Fruit fly (Drosophila melanogaster) whole organism, embryonic: ENCODE results near the gene gammaTub37C.

Experiments
- Bgb ChIP-seq: fragments of 200-800 bp; sonication (Bioruptor generic); IDR thresholded peaks from 2 replicates; pipeline ENCODE4 v1.3.6; 2022; ENCODE audit warnings: missing biosample characterization, missing genetic modification characterization; ENCODE audit not compliant: partially characterized antibody
- CG10366 ChIP-seq: fragments of 200-800 bp; sonication (Bioruptor generic); IDR thresholded peaks from 2 replicates; pipeline ENCODE4 v1.3.6; 2022; ENCODE audit warnings: missing biosample characterization, missing genetic modification characterization
- CG12104 ChIP-seq: fragments of 200-800 bp; sonication (Bioruptor generic); optimal IDR thresholded peaks from 3 replicates; lab custom pipeline; 2016; ENCODE audit warnings: missing biosample characterization, missing genetic modification characterization
- CG12236 ChIP-seq: fragments of 200-800 bp; sonication (Bioruptor generic); optimal IDR thresholded peaks from 2 replicates; lab custom pipeline; 2016; ENCODE audit warnings: missing biosample characterization, missing genetic modification characterization
- CG13624 ChIP-seq: fragments of 200-800 bp; sonication (Bioruptor generic); optimal IDR thresholded peaks from 2 replicates; lab custom pipeline; 2016; ENCODE audit warnings: missing biosample characterization, missing genetic modification characterization
- CG16863 ChIP-seq: fragments of 200-800 bp; sonication (Bioruptor generic); optimal IDR thresholded peaks from 3 replicates; lab custom pipeline; 2016; ENCODE audit warnings: missing biosample characterization, missing genetic modification characterization
- CG17328 ChIP-seq: fragments of 200-800 bp; sonication (Bioruptor generic); IDR thresholded peaks from 2 replicates; pipeline ENCODE4 v1.3.6; 2022; ENCODE audit warnings: missing biosample characterization, missing genetic modification characterization
- CG17361 ChIP-seq: fragments of 200-800 bp; sonication (Bioruptor generic); IDR thresholded peaks from 3 replicates; pipeline ENCODE4 v1.3.6; 2022; ENCODE audit warnings: missing biosample characterization, missing genetic modification characterization
- CG1832 ChIP-seq: fragments of 200-800 bp; sonication (Bioruptor generic); optimal IDR thresholded peaks from 2 replicates; lab custom pipeline; 2017; ENCODE audit warnings: missing biosample characterization, mild to moderate bottlenecking, missing genetic modification characterization, inconsistent platforms
- CG2120 ChIP-seq: fragments of 200-800 bp; sonication (Bioruptor generic); optimal IDR thresholded peaks from 3 replicates; lab custom pipeline; 2016; ENCODE audit warnings: missing biosample characterization, missing genetic modification characterization
- CG2678 ChIP-seq: fragments of 200-800 bp; sonication (Bioruptor generic); optimal IDR thresholded peaks from 3 replicates; lab custom pipeline; 2019; ENCODE audit warnings: missing biosample characterization, mild to moderate bottlenecking, missing genetic modification characterization, moderate library complexity
- CG3163 ChIP-seq: fragments of 200-800 bp; sonication (Bioruptor generic); optimal IDR thresholded peaks from 3 replicates; lab custom pipeline; 2016; ENCODE audit warnings: missing biosample characterization, missing genetic modification characterization
- CG3407 ChIP-seq: fragments of 200-800 bp; sonication (Bioruptor generic); optimal IDR thresholded peaks from 2 replicates; lab custom pipeline; 2018; ENCODE audit warnings: missing biosample characterization, mild to moderate bottlenecking, missing genetic modification characterization
- CG4404 ChIP-seq: fragments of 200-800 bp; sonication (Bioruptor generic); IDR thresholded peaks from 2 replicates; pipeline ENCODE4 v1.3.6; 2022; ENCODE audit warnings: missing biosample characterization, missing genetic modification characterization
- CG4424 ChIP-seq: fragments of 200-800 bp; sonication (Bioruptor generic); optimal IDR thresholded peaks from 3 replicates; lab custom pipeline; 2016; ENCODE audit warnings: missing biosample characterization, missing genetic modification characterization
- CG8359 ChIP-seq: fragments of 200-800 bp; sonication (Bioruptor generic); optimal IDR thresholded peaks from 2 replicates; lab custom pipeline; 2017; ENCODE audit warnings: missing biosample characterization, mild to moderate bottlenecking, missing genetic modification characterization, borderline replicate concordance
- CG8924 ChIP-seq: fragments of 200-800 bp; optimal IDR thresholded peaks from 3 replicates; lab custom pipeline; 2019; ENCODE audit warnings: missing biosample characterization, mild to moderate bottlenecking, missing genetic modification characterization, moderate library complexity
- CG9727 ChIP-seq: fragments of 200-800 bp; sonication (Bioruptor generic); optimal IDR thresholded peaks from 3 replicates; lab custom pipeline; 2017; ENCODE audit warnings: missing biosample characterization, mild to moderate bottlenecking, missing genetic modification characterization
- CoRest ChIP-seq: fragments of 200-800 bp; sonication (Bioruptor generic); optimal IDR thresholded peaks from 3 replicates; lab custom pipeline; 2018; ENCODE audit warnings: missing biosample characterization, mild to moderate bottlenecking, missing genetic modification characterization, moderate library complexity
- D ChIP-seq, 2 experiments: fragments of 200-800 bp in 1 of 2; fragments of >200 bp in 1 of 2; sonication (Bioruptor generic) in 1 of 2; optimal IDR thresholded peaks; 2 replicates in 1 of 2; 3 replicates in 1 of 2; lab custom pipeline; 2017; ENCODE audit warnings: mild to moderate bottlenecking in 1 of 2, missing biosample characterization in 1 of 2, missing genetic modification characterization in 1 of 2, missing genetic modification reagents in 1 of 2
- Drgx ChIP-seq: fragments of 200-800 bp; sonication (Bioruptor generic); IDR thresholded peaks from 2 replicates; pipeline ENCODE4 v1.3.6; 2022; ENCODE audit warnings: missing biosample characterization, missing genetic modification characterization
- Ets65A ChIP-seq: fragments of 200-800 bp; sonication (Bioruptor generic); peaks from one replicate; lab custom pipeline; 2016; ENCODE audit warnings: missing biosample characterization, missing genetic modification characterization
- Fer3 ChIP-seq: fragments of 200-800 bp; sonication (Bioruptor generic); optimal IDR thresholded peaks from 2 replicates; lab custom pipeline; 2018; ENCODE audit warnings: missing biosample characterization, mild to moderate bottlenecking, missing genetic modification characterization, moderate library complexity
- Gug ChIP-seq: fragments of 200-800 bp; sonication (Bioruptor generic); IDR thresholded peaks from 4 replicates; pipeline ENCODE4 v1.3.6; 2022; ENCODE audit warnings: missing biosample characterization, missing genetic modification characterization
- HLH54F ChIP-seq: fragments of 200-800 bp; sonication (Bioruptor generic); optimal IDR thresholded peaks from 3 replicates; lab custom pipeline; 2016; ENCODE audit warnings: missing biosample characterization, missing genetic modification characterization
- Hsf ChIP-seq: fragments of 200-800 bp; sonication (Bioruptor generic); optimal IDR thresholded peaks from 3 replicates; lab custom pipeline; 2016; ENCODE audit warnings: missing biosample characterization, missing genetic modification characterization
- Kr ChIP-seq: fragments of 200-800 bp; sonication (Bioruptor generic); optimal IDR thresholded peaks from 2 replicates; lab custom pipeline; 2017; ENCODE audit warnings: missing biosample characterization, mild to moderate bottlenecking, missing genetic modification characterization
- Oaz ChIP-seq: fragments of 200-800 bp; sonication (Bioruptor generic); IDR thresholded peaks from 2 replicates; pipeline ENCODE4 v1.3.6; 2022; ENCODE audit warnings: missing biosample characterization, missing genetic modification characterization
- Poxn ChIP-seq: fragments of 200-800 bp; sonication (Bioruptor generic); IDR thresholded peaks from 2 replicates; pipeline ENCODE4 v1.3.6; 2022; ENCODE audit warnings: missing biosample characterization, missing genetic modification characterization
- Xbp1 ChIP-seq: fragments of 200-800 bp; sonication (Bioruptor generic); optimal IDR thresholded peaks from 3 replicates; lab custom pipeline; 2016; ENCODE audit warnings: missing biosample characterization, mild to moderate bottlenecking, missing genetic modification characterization
- Xrp1 ChIP-seq: fragments of 200-800 bp; sonication (Bioruptor generic); IDR thresholded peaks from 2 replicates; pipeline ENCODE4 v1.3.6; 2022; ENCODE audit warnings: missing biosample characterization, missing genetic modification characterization
- ash1 ChIP-seq: fragments of 200-800 bp; sonication (Bioruptor generic); optimal IDR thresholded peaks from 2 replicates; lab custom pipeline; 2018; ENCODE audit warnings: missing biosample characterization, mild to moderate bottlenecking, missing genetic modification characterization
- az2 ChIP-seq: fragments of 200-800 bp; sonication (Bioruptor generic); optimal IDR thresholded peaks from 3 replicates; lab custom pipeline; 2016; ENCODE audit warnings: missing biosample characterization, missing genetic modification characterization
- bowl ChIP-seq: fragments of 200-800 bp; sonication (Bioruptor generic); IDR thresholded peaks from 2 replicates; pipeline ENCODE4 v1.3.6; 2022; ENCODE audit warnings: missing biosample characterization, missing genetic modification characterization
- corto ChIP-seq: fragments of 200-800 bp; sonication (Bioruptor generic); optimal IDR thresholded peaks from 2 replicates; lab custom pipeline; 2016; ENCODE audit warnings: missing biosample characterization, mild to moderate bottlenecking, missing genetic modification characterization, moderate library complexity
- dpn ChIP-seq, 2 experiments: fragments of 200-800 bp; sonication (Bioruptor generic); optimal IDR thresholded peaks; 3 replicates each; lab custom pipeline; 2016; ENCODE audit warnings: missing biosample characterization in 2 of 2, missing genetic modification characterization in 2 of 2
- dysf ChIP-seq: fragments of 200-800 bp; sonication (Bioruptor generic); IDR thresholded peaks from 3 replicates; pipeline ENCODE4 v1.3.6; 2022; ENCODE audit warnings: missing biosample characterization, missing genetic modification characterization
- ewg ChIP-seq: fragments of 200-800 bp; sonication (Bioruptor generic); optimal IDR thresholded peaks from 3 replicates; lab custom pipeline; 2017; ENCODE audit warnings: mild to moderate bottlenecking, missing biosample characterization, missing genetic modification reagents, missing genetic modification characterization
- knrl ChIP-seq: fragments of 200-800 bp; sonication (Bioruptor generic); IDR thresholded peaks from 3 replicates; pipeline ENCODE4 v1.3.6; 2022; ENCODE audit warnings: missing biosample characterization, missing genetic modification characterization; ENCODE audit not compliant: partially characterized antibody
- lbe ChIP-seq: fragments of 200-800 bp; sonication (Bioruptor generic); optimal IDR thresholded peaks from 2 replicates; lab custom pipeline; 2016; ENCODE audit warnings: missing biosample characterization, mild to moderate bottlenecking, missing genetic modification characterization
- nmo ChIP-seq: fragments of 200-800 bp; sonication (Bioruptor generic); optimal IDR thresholded peaks from 2 replicates; lab custom pipeline; 2018; ENCODE audit warnings: missing biosample characterization, mild to moderate bottlenecking, missing genetic modification characterization, moderate library complexity
- pho ChIP-seq: fragments of 200-800 bp; sonication (Bioruptor generic); optimal IDR thresholded peaks from 2 replicates; lab custom pipeline; 2016; ENCODE audit warnings: missing biosample characterization, missing genetic modification characterization
- pnt ChIP-seq: fragments of 200-800 bp; sonication (Bioruptor generic); optimal IDR thresholded peaks from 3 replicates; lab custom pipeline; 2016; ENCODE audit warnings: missing biosample characterization, missing genetic modification characterization
- pros ChIP-seq: fragments of 200-800 bp; sonication (Bioruptor generic); optimal IDR thresholded peaks from 3 replicates; lab custom pipeline; 2019; ENCODE audit warnings: missing biosample characterization, mild to moderate bottlenecking, missing genetic modification characterization, moderate library complexity
- ro ChIP-seq: fragments of 200-800 bp; sonication (Bioruptor generic); IDR thresholded peaks from 2 replicates; pipeline ENCODE4 v1.3.6; 2022; ENCODE audit warnings: missing biosample characterization, missing genetic modification characterization
- slbo ChIP-seq: fragments of 200-800 bp; sonication (Bioruptor generic); IDR thresholded peaks from 2 replicates; pipeline ENCODE4 v1.3.6; 2022; ENCODE audit warnings: missing biosample characterization, missing genetic modification characterization
- tap ChIP-seq: fragments of 200-800 bp; optimal IDR thresholded peaks from 3 replicates; lab custom pipeline; 2019; ENCODE audit warnings: missing biosample characterization, mild to moderate bottlenecking, missing genetic modification characterization, moderate library complexity
- tin ChIP-seq: fragments of 200-800 bp; sonication (Bioruptor generic); optimal IDR thresholded peaks from 3 replicates; lab custom pipeline; 2016; ENCODE audit warnings: missing biosample characterization, missing genetic modification characterization

Gene gammaTub37C

dm6 chr2L:19158679-19159551 is 26.6 kb downstream of the gammaTub37C start (continued):
- peak; percentile 20 for TF ChIP-seq nmo (GFP tag; lab: Kevin White, UChicago)
- 0 out of 2 replicates have a peak, but pooled peaks have one; percentile 8 for TF ChIP-seq ro (GFP tag; lab: Robert Waterston, UW)
- peak; percentile 93 for TF ChIP-seq Ets65A (GFP tag; lab: Kevin White, UChicago)
- TF ChIP-seq slbo (GFP tag; lab: Robert Waterston, UW) = peak; percentile 22; the same call in 1 of the 2 replicates
- TF ChIP-seq lbe (GFP tag; lab: Kevin White, UChicago) = peak; percentile 6
- TF ChIP-seq CG4424 (GFP tag; lab: Kevin White, UChicago) = peak; percentile 60
- peak; percentile 10 for TF ChIP-seq ewg (GFP tag; lab: Kevin White, UChicago)
- peak; percentile 20 for TF ChIP-seq corto (GFP tag; lab: Kevin White, UChicago)
- peak; percentile 31 for TF ChIP-seq pnt (GFP tag; lab: Kevin White, UChicago)
- peak; percentile 82 for TF ChIP-seq D (optimal IDR thresholded peaks at IDR 0.05; lab: Kevin White, UChicago)
- peak; percentile 13 for TF ChIP-seq D (GFP tag; optimal IDR thresholded peaks at IDR 0.05; lab: Kevin White, UChicago)
- TF ChIP-seq CG10366 = no peak; the same call in 1 of the 2 replicates
- TF ChIP-seq Gug (GFP tag; lab: Robert Waterston, UW) = 0 out of 4 replicates have a peak, but pooled peaks have one; percentile 24
- TF ChIP-seq CG8359 = peak; percentile 24
- peak; percentile 32 for TF ChIP-seq az2 (GFP tag; lab: Kevin White, UChicago)
- peak; percentile 14 for TF ChIP-seq CG13624
- no peak for TF ChIP-seq CG12104
- TF ChIP-seq CG17328 (GFP tag; lab: Robert Waterston, UW) = 0 out of 2 replicates have a peak, but pooled peaks have one; percentile 12
- peak; percentile 18 for TF ChIP-seq CG3163
- peak; percentile 70 for TF ChIP-seq Drgx
- peak; percentile 2 for TF ChIP-seq CoRest (tag; lab: Kevin White, UChicago)
- peak; percentile 50; the same call in 1 of the 2 replicates for TF ChIP-seq Xrp1 (GFP tag; lab: Robert Waterston, UW)
- peak; percentile 48 for TF ChIP-seq CG2678 (tag; lab: Kevin White, UChicago)
- TF ChIP-seq ash1 = no peak
- TF ChIP-seq CG12236 (GFP tag; lab: Kevin White, UChicago) = peak; percentile 17
- no peak for TF ChIP-seq CG4404 (GFP tag; lab: Robert Waterston, UW)
- no peak for TF ChIP-seq Bgb (GFP tag; lab: Robert Waterston, UW)
- TF ChIP-seq HLH54F (GFP tag; lab: Kevin White, UChicago) = peak; percentile 36
- TF ChIP-seq dpn (GFP tag; optimal IDR thresholded peaks at IDR 0.05; lab: Kevin White, UChicago) = peak; percentile 3 to 35
- no peak for TF ChIP-seq pros
- peak; percentile 30 for TF ChIP-seq CG3407 (GFP tag; lab: Kevin White, UChicago)
- peak; percentile 40 for TF ChIP-seq CG1832 (GFP tag; lab: Kevin White, UChicago)
- TF ChIP-seq Oaz (GFP tag; lab: Robert Waterston, UW) = no peak
- peak; percentile 49 for TF ChIP-seq CG16863 (GFP tag; lab: Kevin White, UChicago)
- TF ChIP-seq tap (tag; lab: Kevin White, UChicago) = peak; percentile 18
- no peak for TF ChIP-seq bowl (GFP tag; lab: Robert Waterston, UW)
- no peak for TF ChIP-seq Poxn (GFP tag; lab: Robert Waterston, UW)
- peak; percentile 9; the same call in 1 of the 3 replicates for TF ChIP-seq knrl (GFP tag; lab: Robert Waterston, UW)
- TF ChIP-seq Hsf (GFP tag; lab: Kevin White, UChicago) = peak; percentile 37
- TF ChIP-seq Xbp1 = peak; percentile 51
- peak; percentile 15 for TF ChIP-seq CG8924 (tag; lab: Kevin White, UChicago)
- TF ChIP-seq pho (GFP tag; lab: Kevin White, UChicago) = peak; percentile 0
- peak; percentile 54; the same call in 2 of the 3 replicates for TF ChIP-seq dysf (GFP tag; lab: Robert Waterston, UW)
- peak; percentile 42 for TF ChIP-seq CG9727 (GFP tag; lab: Kevin White, UChicago)
- peak; percentile 61 for TF ChIP-seq CG2120 (GFP tag; lab: Kevin White, UChicago)
- no peak for TF ChIP-seq Fer3 (tag; lab: Kevin White, UChicago)
- no peak for TF ChIP-seq Kr
- peak; percentile 70; the same call in 2 of the 3 replicates for TF ChIP-seq CG17361 (GFP tag; lab: Robert Waterston, UW)
- peak; percentile 28 for TF ChIP-seq tin
